Worm (Caenorhabditis elegans) whole organism, L2 larva: ENCODE measurements around the gene mam-7.

Experiments
- C34F6.9 ChIP-seq: fragments of 150-350 bp; optimal IDR thresholded peaks from 2 replicates; lab custom pipeline; 2014; ENCODE audit warnings: missing biosample characterization, missing genetic modification characterization
- F13H6.1 ChIP-seq: sonication (generic microtip); optimal IDR thresholded peaks from 2 replicates; lab custom pipeline; 2016; ENCODE audit warnings: missing genetic modification characterization, missing compliant biosample characterization
- ZK546.5 ChIP-seq: sonication (generic microtip); optimal IDR thresholded peaks from 2 replicates; lab custom pipeline; 2017; ENCODE audit warnings: missing biosample characterization, missing genetic modification characterization
- alr-1 ChIP-seq: fragments of 150-350 bp; optimal IDR thresholded peaks from 2 replicates; lab custom pipeline; 2014; ENCODE audit warnings: missing biosample characterization, missing genetic modification characterization
- aly-2 ChIP-seq: fragments of 150-350 bp; optimal IDR thresholded peaks from 2 replicates; lab custom pipeline; 2014; ENCODE audit warnings: missing biosample characterization, missing genetic modification characterization
- ama-1 ChIP-seq: fragments of 150-350 bp; optimal IDR thresholded peaks from 2 replicates; lab custom pipeline; 2018; ENCODE audit warnings: inconsistent platforms
- blmp-1 ChIP-seq: sonication (generic microtip); optimal IDR thresholded peaks from 2 replicates; lab custom pipeline; 2017; ENCODE audit warnings: missing genetic modification characterization, mild to moderate bottlenecking, missing compliant biosample characterization, antibody characterized with exemption, moderate library complexity; ENCODE audit not compliant: insufficient read depth
- ceh-16 ChIP-seq: fragments of 150-350 bp; optimal IDR thresholded peaks from 2 replicates; lab custom pipeline; 2014; ENCODE audit warnings: missing biosample characterization, missing genetic modification characterization
- ceh-82 ChIP-seq: fragments of 150-350 bp; optimal IDR thresholded peaks from 2 replicates; lab custom pipeline; 2014; ENCODE audit warnings: missing biosample characterization, missing genetic modification characterization
- crh-2 ChIP-seq: sonication (generic microtip); optimal IDR thresholded peaks from 2 replicates; lab custom pipeline; 2017; ENCODE audit warnings: missing biosample characterization, missing genetic modification characterization
- egl-27 ChIP-seq: sonication (generic microtip); optimal IDR thresholded peaks from 3 replicates; lab custom pipeline; 2017; ENCODE audit warnings: missing biosample characterization, missing genetic modification reagents, missing genetic modification characterization
- fos-1 ChIP-seq: fragments of 150-350 bp; optimal IDR thresholded peaks from 2 replicates; lab custom pipeline; 2014; ENCODE audit warnings: missing biosample characterization, missing genetic modification characterization
- gmeb-1 ChIP-seq: fragments of 150-350 bp; optimal IDR thresholded peaks from 2 replicates; lab custom pipeline; 2014; ENCODE audit warnings: missing biosample characterization, missing genetic modification characterization
- lin-11 ChIP-seq: fragments of 150-350 bp; sonication (generic microtip); optimal IDR thresholded peaks from 2 replicates; lab custom pipeline; 2014; ENCODE audit warnings: missing biosample characterization, missing genetic modification characterization, inconsistent platforms, mixed read lengths
- lsy-2 ChIP-seq, 2 experiments: fragments of 150-350 bp in 1 of 2; sonication (generic microtip) in 1 of 2; optimal IDR thresholded peaks; 2 replicates each; lab custom pipeline; 2014 to 2017; ENCODE audit warnings: missing biosample characterization in 2 of 2, missing genetic modification characterization in 2 of 2
- mab-5 ChIP-seq: fragments of 150-350 bp; optimal IDR thresholded peaks from 2 replicates; lab custom pipeline; 2014; ENCODE audit warnings: missing biosample characterization, missing genetic modification characterization
- mdl-1 ChIP-seq, 2 experiments: fragments of 150-350 bp in 1 of 2; sonication (generic microtip) in 1 of 2; optimal IDR thresholded peaks; 2 replicates each; lab custom pipeline; 2017; ENCODE audit warnings: missing biosample characterization in 2 of 2, missing genetic modification characterization in 2 of 2
- nhr-12 ChIP-seq: fragments of 150-350 bp; optimal IDR thresholded peaks from 2 replicates; lab custom pipeline; 2014; ENCODE audit warnings: missing biosample characterization, missing genetic modification characterization
- nhr-129 ChIP-seq: fragments of 150-350 bp; optimal IDR thresholded peaks from 2 replicates; lab custom pipeline; 2014; ENCODE audit warnings: missing biosample characterization, missing genetic modification characterization
- nhr-25 ChIP-seq: fragments of 150-350 bp; sonication (generic microtip); optimal IDR thresholded peaks from 3 replicates; lab custom pipeline; 2014; ENCODE audit warnings: missing biosample characterization, missing genetic modification characterization
- nhr-6 ChIP-seq: fragments of 150-350 bp; optimal IDR thresholded peaks from 2 replicates; lab custom pipeline; 2014; ENCODE audit warnings: missing biosample characterization, missing genetic modification characterization
- nhr-77 ChIP-seq: fragments of 150-350 bp; optimal IDR thresholded peaks from 2 replicates; lab custom pipeline; 2014; ENCODE audit warnings: missing biosample characterization, missing genetic modification characterization
- sem-4 ChIP-seq: fragments of 150-350 bp; optimal IDR thresholded peaks from 2 replicates; lab custom pipeline; 2014; ENCODE audit warnings: missing biosample characterization, missing genetic modification reagents, missing genetic modification characterization
- sma-9 ChIP-seq, 2 experiments: fragments of 150-350 bp in 1 of 2; sonication (generic microtip) in 1 of 2; optimal IDR thresholded peaks; 2 replicates each; lab custom pipeline; 2014 to 2016; ENCODE audit warnings: missing genetic modification characterization in 2 of 2, mild to moderate bottlenecking in 1 of 2, missing biosample characterization in 1 of 2, missing compliant biosample characterization in 1 of 2, missing genetic modification reagents in 1 of 2, moderate library complexity in 1 of 2
- snpc-4 ChIP-seq: fragments of 150-350 bp; optimal IDR thresholded peaks from 2 replicates; lab custom pipeline; 2014; ENCODE audit warnings: missing biosample characterization, missing genetic modification characterization
- unc-39 ChIP-seq: fragments of 150-350 bp; optimal IDR thresholded peaks from 2 replicates; lab custom pipeline; 2014; ENCODE audit warnings: missing biosample characterization, missing genetic modification characterization
- unc-55 ChIP-seq: fragments of 150-350 bp; sonication (generic microtip); optimal IDR thresholded peaks from 3 replicates; lab custom pipeline; 2014; ENCODE audit warnings: missing biosample characterization, missing genetic modification reagents, missing genetic modification characterization
- unc-62 ChIP-seq: fragments of 150-350 bp; optimal IDR thresholded peaks from 2 replicates; lab custom pipeline; 2014; ENCODE audit warnings: missing biosample characterization, missing genetic modification reagents, missing genetic modification characterization
- zag-1 ChIP-seq: fragments of 150-350 bp; optimal IDR thresholded peaks from 2 replicates; lab custom pipeline; 2014; ENCODE audit warnings: missing biosample characterization, missing genetic modification characterization
- ztf-11 ChIP-seq: sonication (generic microtip); optimal IDR thresholded peaks from 2 replicates; lab custom pipeline; 2017; ENCODE audit warnings: missing biosample characterization, missing genetic modification characterization
- ztf-4 ChIP-seq: fragments of 150-350 bp; optimal IDR thresholded peaks from 2 replicates; lab custom pipeline; 2014; ENCODE audit warnings: missing biosample characterization, missing genetic modification characterization

The mam-7 gene

ce11 chrIII:9929525-9929924, 36.6 kb downstream of the mam-7 start:
- TF ChIP-seq aly-2 (tag; lab: Kevin White, UChicago) (no peak), snpc-4 (no peak), ceh-82 (tag; lab: Kevin White, UChicago) (no peak), unc-62 (no peak), zag-1 (no peak), nhr-77 (tag; lab: Kevin White, UChicago) (no peak), F13H6.1 (no peak), nhr-12 (no peak), blmp-1 (tag; lab: Kevin White, UChicago) (no peak), ceh-16 (tag; lab: Kevin White, UChicago) (no peak)

ce11 chrIII:9930406-9930805, 37.5 kb downstream of the mam-7 start:
- TF ChIP-seq lsy-2 (tag; optimal IDR thresholded peaks at IDR 0.05; lab: Kevin White, UChicago), result no peak
- TF ChIP-seq mab-5 (tag; lab: Kevin White, UChicago), result no peak
- TF ChIP-seq gmeb-1 (tag; lab: Kevin White, UChicago), result peak; percentile 2
- peak; percentile 54 for TF ChIP-seq F13H6.1
- no peak for TF ChIP-seq nhr-6 (tag; lab: Kevin White, UChicago)
- no peak for TF ChIP-seq C34F6.9 (tag; lab: Kevin White, UChicago)
- TF ChIP-seq ztf-11, result no peak
- peak; percentile 69 for TF ChIP-seq fos-1 (tag; lab: Kevin White, UChicago)
- TF ChIP-seq sma-9 (GFP tag; optimal IDR thresholded peaks at IDR 0.05; lab: Kevin White, UChicago), result peak; percentile 43
- TF ChIP-seq sma-9 (tag; optimal IDR thresholded peaks at IDR 0.05; lab: Kevin White, UChicago), result no peak
- no peak for TF ChIP-seq aly-2 (tag; lab: Kevin White, UChicago)
- TF ChIP-seq crh-2 (tag; lab: Kevin White, UChicago), result peak; percentile 52

ce11 chrIII:9932091-9932490, 39.1 kb downstream of the mam-7 start, which contains the start of gene dec-7:
TSS of gene dec-7 (plus strand) at chrIII:9932398.
- no peak for TF ChIP-seq lsy-2 (tag; optimal IDR thresholded peaks at IDR 0.05; lab: Kevin White, UChicago)
- no peak for TF ChIP-seq unc-39
- no peak for TF ChIP-seq unc-55 (GFP tag; lab: Kevin White, UChicago)
- no peak for TF ChIP-seq egl-27 (tag; lab: Kevin White, UChicago)
- no peak for TF ChIP-seq blmp-1 (tag; lab: Kevin White, UChicago)
- no peak for TF ChIP-seq snpc-4
- TF ChIP-seq sma-9 (GFP tag; optimal IDR thresholded peaks at IDR 0.05; lab: Kevin White, UChicago), result no peak
- TF ChIP-seq sma-9 (tag; optimal IDR thresholded peaks at IDR 0.05; lab: Kevin White, UChicago), result no peak
- TF ChIP-seq ZK546.5 (tag; lab: Kevin White, UChicago), result no peak
- no peak for TF ChIP-seq nhr-25 (tag; lab: Kevin White, UChicago)
- no peak for TF ChIP-seq crh-2 (tag; lab: Kevin White, UChicago)
- no peak for TF ChIP-seq ceh-82 (tag; lab: Kevin White, UChicago)
- no peak for TF ChIP-seq fos-1 (tag; lab: Kevin White, UChicago)
- no peak for TF ChIP-seq mab-5 (tag; lab: Kevin White, UChicago)
- no peak for TF ChIP-seq mdl-1 (tag; optimal IDR thresholded peaks at IDR 0.05; lab: Kevin White, UChicago)
- no peak for TF ChIP-seq F13H6.1
- TF ChIP-seq sem-4 (tag; lab: Kevin White, UChicago), result no peak
- TF ChIP-seq alr-1 (tag; lab: Kevin White, UChicago), result no peak

- TF ChIP-seq lin-11 (tag; lab: Kevin White, UChicago) (no peak), lsy-2 (tag; optimal IDR thresholded peaks at IDR 0.05; lab: Kevin White, UChicago) (no peak), gmeb-1 (tag; lab: Kevin White, UChicago) (no peak), unc-39 (no peak), egl-27 (tag; lab: Kevin White, UChicago) (no peak), ama-1 (lab: Kevin White, UChicago) (no peak), snpc-4 (no peak), ztf-4 (tag; lab: Kevin White, UChicago) (no peak), nhr-129 (tag; lab: Kevin White, UChicago) (no peak), nhr-77 (tag; lab: Kevin White, UChicago) (no peak), mab-5 (tag; lab: Kevin White, UChicago) (no peak), blmp-1 (tag; lab: Kevin White, UChicago) (no peak)
These were observed 48.2 kb downstream of the mam-7 start, which contains the start of the genes K03H1.9 and K03H1.12 for ce11 chrIII:9941020-9941674. TSS of gene K03H1.9 (minus strand) at chrIII:9941490. TSS of gene K03H1.12 (plus strand) at chrIII:9941624.

ce11 chrIII:9944723-9945122, 51.8 kb downstream of the mam-7 start, which contains the start of gene gln-2:
TSS of gene gln-2 (minus strand) at chrIII:9944823.
- TF ChIP-seq unc-39, result no peak
- TF ChIP-seq ZK546.5 (tag; lab: Kevin White, UChicago), result no peak
- TF ChIP-seq, all 48 proteins: peak for 0
